Fruit fly (Drosophila melanogaster) whole organism, embryonic: ENCODE data around the gene CG6254.

ENCODE experiments used
- Asciz ChIP-seq: fragments of 200-800 bp; sonication (Bioruptor generic); optimal IDR thresholded peaks from 2 replicates; lab custom pipeline; 2017; ENCODE audit warnings: missing biosample characterization, mild to moderate bottlenecking, missing genetic modification characterization, missing genetic modification reagents
- CG10366 ChIP-seq: fragments of 200-800 bp; sonication (Bioruptor generic); IDR thresholded peaks from 2 replicates; pipeline ENCODE4 v1.3.6; 2022; ENCODE audit warnings: missing biosample characterization, missing genetic modification characterization
- CG10462 ChIP-seq: fragments of 200-800 bp; sonication (Bioruptor generic); optimal IDR thresholded peaks from 2 replicates; lab custom pipeline; 2016; ENCODE audit warnings: missing biosample characterization, missing genetic modification characterization
- CG12744 ChIP-seq: fragments of 200-800 bp; sonication (Bioruptor generic); optimal IDR thresholded peaks from 2 replicates; lab custom pipeline; 2016; ENCODE audit warnings: missing biosample characterization, missing genetic modification characterization
- CG13296 ChIP-seq: fragments of 200-800 bp; sonication (Bioruptor generic); optimal IDR thresholded peaks from 3 replicates; lab custom pipeline; 2018; ENCODE audit warnings: missing biosample characterization, mild to moderate bottlenecking, missing genetic modification characterization
- CG17568 ChIP-seq: fragments of 200-800 bp; sonication (Bioruptor generic); optimal IDR thresholded peaks from 2 replicates; lab custom pipeline; 2018; ENCODE audit warnings: missing biosample characterization, mild to moderate bottlenecking, missing genetic modification characterization, moderate library complexity
- CG17612 ChIP-seq: fragments of 200-800 bp; sonication (Bioruptor generic); IDR thresholded peaks from 2 replicates; pipeline ENCODE4 v1.3.6; 2022; ENCODE audit warnings: missing biosample characterization, missing genetic modification characterization
- CG17912 ChIP-seq: fragments of 200-800 bp; sonication (Bioruptor generic); optimal IDR thresholded peaks from 2 replicates; lab custom pipeline; 2018; ENCODE audit warnings: missing biosample characterization, mild to moderate bottlenecking, missing genetic modification characterization
- CG2202 ChIP-seq: fragments of 200-800 bp; sonication (Bioruptor generic); optimal IDR thresholded peaks from 2 replicates; lab custom pipeline; 2018; ENCODE audit warnings: missing biosample characterization, mild to moderate bottlenecking, missing genetic modification characterization
- CG2712 ChIP-seq: fragments of 200-800 bp; optimal IDR thresholded peaks from 3 replicates; lab custom pipeline; 2019; ENCODE audit warnings: missing biosample characterization, mild to moderate bottlenecking, missing genetic modification characterization, moderate library complexity
- CG31441 ChIP-seq: fragments of 200-800 bp; sonication (Bioruptor generic); IDR thresholded peaks from 2 replicates; pipeline ENCODE4 v1.3.6; 2022; ENCODE audit warnings: missing biosample characterization, missing genetic modification characterization
- CG34422 ChIP-seq: fragments of 200-800 bp; sonication (Bioruptor generic); IDR thresholded peaks from 3 replicates; pipeline ENCODE4 v1.3.6; 2022; ENCODE audit warnings: missing biosample characterization, missing genetic modification characterization
- CG3726 ChIP-seq: fragments of 200-800 bp; sonication (Bioruptor generic); IDR thresholded peaks from 3 replicates; pipeline ENCODE4, ENCODE4 v1.3.6; 2022; ENCODE audit warnings: missing biosample characterization, missing genetic modification characterization
- CG3838 ChIP-seq: fragments of 200-800 bp; sonication (Bioruptor generic); optimal IDR thresholded peaks from 3 replicates; lab custom pipeline; 2016; ENCODE audit warnings: missing biosample characterization, missing genetic modification characterization
- CG3995 ChIP-seq: fragments of 200-800 bp; sonication (Bioruptor generic); optimal IDR thresholded peaks from 3 replicates; lab custom pipeline; 2016; ENCODE audit warnings: missing biosample characterization, missing genetic modification characterization
- CG4282 ChIP-seq: fragments of 200-800 bp; sonication (Bioruptor generic); optimal IDR thresholded peaks from 2 replicates; lab custom pipeline; 2016; ENCODE audit warnings: missing biosample characterization, missing genetic modification characterization
- CG4404 ChIP-seq: fragments of 200-800 bp; sonication (Bioruptor generic); IDR thresholded peaks from 2 replicates; pipeline ENCODE4 v1.3.6; 2022; ENCODE audit warnings: missing biosample characterization, missing genetic modification characterization
- CG4854 ChIP-seq: fragments of 200-800 bp; sonication (Bioruptor generic); optimal IDR thresholded peaks from 2 replicates; lab custom pipeline; 2016; ENCODE audit warnings: missing biosample characterization, missing genetic modification characterization, inconsistent platforms
- CG6272 ChIP-seq: fragments of 200-800 bp; sonication (Bioruptor generic); IDR thresholded peaks from 2 replicates; pipeline ENCODE4 v1.3.6; 2022; ENCODE audit warnings: missing biosample characterization, missing genetic modification characterization
- CG6791 ChIP-seq: fragments of 200-800 bp; sonication (Bioruptor generic); IDR thresholded peaks from 3 replicates; pipeline ENCODE4 v1.3.6; 2022; ENCODE audit warnings: missing biosample characterization, missing genetic modification characterization; ENCODE audit not compliant: partially characterized antibody
- CG8478 ChIP-seq: fragments of >200 bp; optimal IDR thresholded peaks from 2 replicates; lab custom pipeline; 2018
- CG9797 ChIP-seq: fragments of 200-800 bp; sonication (Bioruptor generic); optimal IDR thresholded peaks from 3 replicates; lab custom pipeline; 2018; ENCODE audit warnings: missing biosample characterization, mild to moderate bottlenecking, missing genetic modification characterization
- CoRest ChIP-seq: fragments of 200-800 bp; sonication (Bioruptor generic); optimal IDR thresholded peaks from 3 replicates; lab custom pipeline; 2018; ENCODE audit warnings: missing biosample characterization, mild to moderate bottlenecking, missing genetic modification characterization, moderate library complexity
- Dip2 ChIP-seq: fragments of 200-800 bp; sonication (Bioruptor generic); IDR thresholded peaks from 2 replicates; pipeline ENCODE4 v1.3.6; 2022; ENCODE audit warnings: missing biosample characterization, missing genetic modification characterization
- E2f2 ChIP-seq: fragments of 200-800 bp; sonication (Bioruptor generic); IDR thresholded peaks from 2 replicates; pipeline ENCODE4 v1.3.6; 2022; ENCODE audit warnings: missing biosample characterization, missing genetic modification characterization
- Ets97D ChIP-seq: fragments of 200-800 bp; sonication (Bioruptor generic); optimal IDR thresholded peaks from 3 replicates; lab custom pipeline; 2016; ENCODE audit warnings: missing biosample characterization, missing genetic modification characterization
- GATAe ChIP-seq: fragments of 200-800 bp; sonication (Bioruptor generic); conservative IDR thresholded peaks from 2 replicates; pipeline ENCODE4 v1.3.6; 2022; ENCODE audit warnings: missing biosample characterization, missing genetic modification characterization
- H2.0 ChIP-seq: fragments of 200-800 bp; sonication (Bioruptor generic); IDR thresholded peaks from 2 replicates; pipeline ENCODE4 v1.3.6; 2022; ENCODE audit warnings: missing biosample characterization, missing genetic modification characterization
- HLH4C ChIP-seq: fragments of 200-800 bp; sonication (Bioruptor generic); IDR thresholded peaks from 3 replicates; pipeline ENCODE4 v1.3.6; 2022; ENCODE audit warnings: missing biosample characterization, missing genetic modification characterization; ENCODE audit not compliant: partially characterized antibody
- Hey ChIP-seq: fragments of 200-800 bp; sonication (Bioruptor generic); optimal IDR thresholded peaks from 3 replicates; lab custom pipeline; 2018; ENCODE audit warnings: missing biosample characterization, mild to moderate bottlenecking, missing genetic modification characterization
- Lpt ChIP-seq: fragments of >200 bp; optimal IDR thresholded peaks from 2 replicates; lab custom pipeline; 2018; ENCODE audit warnings: missing biosample characterization, missing genetic modification characterization
- Med ChIP-seq: fragments of 200-800 bp; sonication (Bioruptor generic); peaks from one replicate; lab custom pipeline; 2016; ENCODE audit warnings: missing biosample characterization, missing genetic modification characterization, mild to moderate bottlenecking, inconsistent platforms, moderate library complexity
- Myb ChIP-seq: fragments of 200-800 bp; sonication (Bioruptor generic); optimal IDR thresholded peaks from 2 replicates; lab custom pipeline; 2016; ENCODE audit warnings: missing biosample characterization, missing genetic modification characterization
- Rx ChIP-seq: fragments of 200-800 bp; sonication (Bioruptor generic); IDR thresholded peaks from 2 replicates; pipeline ENCODE4 v1.3.6; 2022; ENCODE audit warnings: missing biosample characterization, missing genetic modification characterization
- Scr ChIP-seq: fragments of 200-800 bp; sonication (Bioruptor generic); IDR thresholded peaks from 2 replicates; pipeline ENCODE4 v1.3.6; 2022; ENCODE audit warnings: missing biosample characterization, missing genetic modification characterization; ENCODE audit not compliant: partially characterized antibody
- TFAM ChIP-seq: fragments of 200-800 bp; sonication (Bioruptor generic); optimal IDR thresholded peaks from 2 replicates; lab custom pipeline; 2017; ENCODE audit warnings: missing biosample characterization, missing genetic modification characterization, inconsistent platforms
- Tbp ChIP-seq: fragments of >200 bp; optimal IDR thresholded peaks from 2 replicates; lab custom pipeline; 2018; ENCODE audit warnings: missing biosample characterization, missing genetic modification characterization
- Usf ChIP-seq: fragments of 200-800 bp; sonication (Bioruptor generic); optimal IDR thresholded peaks from 2 replicates; lab custom pipeline; 2017; ENCODE audit warnings: missing genotype, missing biosample characterization, missing genetic modification characterization
- Vsx1 ChIP-seq: fragments of 200-800 bp; sonication (Bioruptor generic); optimal IDR thresholded peaks from 2 replicates; lab custom pipeline; 2017; ENCODE audit warnings: missing biosample characterization, mild to moderate bottlenecking, missing genetic modification characterization, missing genetic modification reagents
- br ChIP-seq: fragments of >200 bp; optimal IDR thresholded peaks from 2 replicates; lab custom pipeline; 2017
- cato ChIP-seq: fragments of 200-800 bp; sonication (Bioruptor generic); optimal IDR thresholded peaks from 2 replicates; lab custom pipeline; 2016; ENCODE audit warnings: missing biosample characterization, missing genetic modification characterization, borderline replicate concordance
- en ChIP-seq: fragments of 200-800 bp; sonication (Bioruptor generic); optimal IDR thresholded peaks from 2 replicates; lab custom pipeline; 2016; ENCODE audit warnings: missing biosample characterization, missing genetic modification characterization
- eyg ChIP-seq: fragments of 200-800 bp; sonication (Bioruptor generic); optimal IDR thresholded peaks from 3 replicates; lab custom pipeline; 2016; ENCODE audit warnings: missing biosample characterization, missing genetic modification characterization
- gcm2 ChIP-seq: fragments of 200-800 bp; sonication (Bioruptor generic); optimal IDR thresholded peaks from 2 replicates; lab custom pipeline; 2016; ENCODE audit warnings: missing biosample characterization, missing genetic modification characterization
- grau ChIP-seq: fragments of 200-800 bp; optimal IDR thresholded peaks from 3 replicates; lab custom pipeline; 2019; ENCODE audit warnings: missing biosample characterization, mild to moderate bottlenecking, missing genetic modification characterization, moderate library complexity
- gro ChIP-seq: fragments of 200-800 bp; sonication (Bioruptor generic); optimal IDR thresholded peaks from 2 replicates; lab custom pipeline; 2016; ENCODE audit warnings: missing biosample characterization, missing genetic modification characterization
- insv ChIP-seq, 2 experiments: fragments of 200-800 bp; sonication (Bioruptor generic); optimal IDR thresholded peaks; 3 replicates each; lab custom pipeline; 2016 to 2018; ENCODE audit warnings: missing biosample characterization in 2 of 2, missing genetic modification characterization in 2 of 2
- pan ChIP-seq, 4 experiments: fragments of >200 bp in 3 of 4; fragments of 200-800 bp in 1 of 4; sonication (Bioruptor generic) in 1 of 4; optimal IDR thresholded peaks in 3 of 4; IDR thresholded peaks in 1 of 4; 2 replicates each; pipeline versions ENCODE4 v1.3.6 to Lab custom; 2017 to 2022; ENCODE audit warnings: missing biosample characterization in 2 of 4, missing genetic modification characterization in 2 of 4, mixed read lengths in 1 of 4
- psq ChIP-seq: fragments of 200-800 bp; sonication (Bioruptor generic); optimal IDR thresholded peaks from 2 replicates; lab custom pipeline; 2017; ENCODE audit warnings: missing biosample characterization, missing genetic modification characterization
- pum ChIP-seq: fragments of 200-800 bp; sonication (Bioruptor generic); optimal IDR thresholded peaks from 2 replicates; lab custom pipeline; 2016; ENCODE audit warnings: missing biosample characterization, missing genetic modification characterization
- sisA ChIP-seq: fragments of 200-800 bp; sonication (Bioruptor generic); IDR thresholded peaks from 2 replicates; pipeline ENCODE4 v1.3.6; 2022; ENCODE audit warnings: missing biosample characterization, missing genetic modification characterization

The CG6254 gene

dm6 chr3R:10170356-10170876, 9.3 kb upstream of the CG6254 start, which contains the start of gene Best1 (continued):
- peak; percentile 79 for TF ChIP-seq CG2202
- TF ChIP-seq CG2712 (tag; lab: Kevin White, UChicago), result peak; percentile 95
- peak; percentile 87 for TF ChIP-seq Vsx1 (GFP tag; lab: Kevin White, UChicago)
- peak; percentile 91 for TF ChIP-seq CG10366 (GFP tag; lab: Robert Waterston, UW)
- peak; percentile 83 for TF ChIP-seq CG17612
- no peak for TF ChIP-seq CG9797 (GFP tag; lab: Kevin White, UChicago)
- TF ChIP-seq gcm2 (GFP tag; lab: Kevin White, UChicago), result peak; percentile 35
- peak; percentile 91 for TF ChIP-seq sisA (GFP tag; lab: Robert Waterston, UW)
- TF ChIP-seq CG34422 (GFP tag; lab: Robert Waterston, UW), result peak; percentile 93
- peak; percentile 47 for TF ChIP-seq Scr (GFP tag; lab: Robert Waterston, UW)
- no peak for TF ChIP-seq Lpt (GFP tag; lab: Kevin White, UChicago)
- TF ChIP-seq psq (GFP tag; lab: Kevin White, UChicago), result peak; percentile 89
- TF ChIP-seq CG4854 (GFP tag; lab: Kevin White, UChicago), result peak; percentile 65
- TF ChIP-seq CG3995, result peak; percentile 22
- no peak for TF ChIP-seq CG8478 (lab: Kevin White, UChicago)
- peak; percentile 61; the same call in 1 of the 3 replicates for TF ChIP-seq CG3726 (GFP tag; lab: Robert Waterston, UW)
- peak; percentile 63 for TF ChIP-seq Ets97D (GFP tag; lab: Kevin White, UChicago)
- TF ChIP-seq cato, result peak; percentile 67
- peak; percentile 89 for TF ChIP-seq CG4404 (GFP tag; lab: Robert Waterston, UW)
- TF ChIP-seq Med, result peak; percentile 90
- peak; percentile 69 for TF ChIP-seq E2f2 (GFP tag; lab: Robert Waterston, UW)
- peak; percentile 93 for TF ChIP-seq CG13296 (GFP tag; lab: Kevin White, UChicago)
- TF ChIP-seq Hey, result peak; percentile 27
- peak; percentile 93 for TF ChIP-seq grau
- TF ChIP-seq CG6272 (GFP tag; lab: Robert Waterston, UW), result peak; percentile 90
- peak; percentile 51 for TF ChIP-seq eyg (GFP tag; lab: Kevin White, UChicago)
- peak; percentile 94 for TF ChIP-seq CG31441
- peak; percentile 70 for TF ChIP-seq CG3838
- peak; percentile 87 for TF ChIP-seq Asciz (GFP tag; lab: Kevin White, UChicago)
- peak in 1 of 2 experiments; percentile 64 for TF ChIP-seq insv (GFP tag; optimal IDR thresholded peaks at IDR 0.05; lab: Kevin White, UChicago)
- no peak for TF ChIP-seq Tbp (GFP tag; lab: Kevin White, UChicago)
- TF ChIP-seq pan (optimal IDR thresholded peaks at IDR 0.05; lab: Kevin White, UChicago), result no peak
- peak in 1 of 2 experiments; percentile 92 for TF ChIP-seq pan (GFP tag; optimal IDR thresholded peaks at IDR 0.05 in 1 of 2, IDR thresholded peaks at IDR 0.05 in 1 of 2)
- no peak for TF ChIP-seq br (lab: Kevin White, UChicago)
- TF ChIP-seq CG10462, result peak; percentile 61
- TF ChIP-seq CG17568, result peak; percentile 88
- peak; percentile 17 for TF ChIP-seq Myb (GFP tag; lab: Kevin White, UChicago)
- peak; percentile 96 for TF ChIP-seq GATAe (GFP tag; lab: Robert Waterston, UW)
- peak; percentile 30 for TF ChIP-seq CG17912 (GFP tag; lab: Kevin White, UChicago)
- TF ChIP-seq CoRest (tag; lab: Kevin White, UChicago), result peak; percentile 94
- peak; percentile 80 for TF ChIP-seq gro
- TF ChIP-seq TFAM (GFP tag; lab: Kevin White, UChicago), result peak; percentile 23
- peak; percentile 82 for TF ChIP-seq Usf
- peak; percentile 80 for TF ChIP-seq Rx (GFP tag; lab: Robert Waterston, UW)
- 0 out of 2 replicates have a peak, but pooled peaks have one; percentile 29 for TF ChIP-seq Dip2 (GFP tag; lab: Robert Waterston, UW)
- peak; percentile 26 for TF ChIP-seq CG4282 (GFP tag; lab: Kevin White, UChicago)
- peak; percentile 59 for TF ChIP-seq pum (GFP tag; lab: Kevin White, UChicago)
- TF ChIP-seq CG6791 (GFP tag; lab: Robert Waterston, UW), result peak; percentile 65
- peak; percentile 65 for TF ChIP-seq CG12744 (GFP tag; lab: Kevin White, UChicago)
- peak; percentile 91 for TF ChIP-seq H2.0
- peak; percentile 27 for TF ChIP-seq en
- peak; percentile 47; the same call in 2 of the 3 replicates for TF ChIP-seq HLH4C (GFP tag; lab: Robert Waterston, UW)
